Worm (Caenorhabditis elegans) whole organism, L1 larva: ENCODE measurements around the gene cyp-13A11.

ENCODE experiments used
- C16A3.4 ChIP-seq: fragments of 150-350 bp; optimal IDR thresholded peaks from 2 replicates; lab custom pipeline; 2014; ENCODE audit warnings: missing biosample characterization, missing genetic modification characterization
- F16B12.6 ChIP-seq: fragments of 150-350 bp; optimal IDR thresholded peaks from 2 replicates; lab custom pipeline; 2014; ENCODE audit warnings: missing biosample characterization, missing genetic modification characterization
- aha-1 ChIP-seq: fragments of 150-350 bp; optimal IDR thresholded peaks from 2 replicates; lab custom pipeline; 2014; ENCODE audit warnings: missing biosample characterization, missing genetic modification characterization
- blmp-1 ChIP-seq: fragments of 150-350 bp; optimal IDR thresholded peaks from 2 replicates; lab custom pipeline; 2014; ENCODE audit warnings: missing biosample characterization, missing genetic modification characterization
- ceh-90 ChIP-seq: sonication (generic microtip); optimal IDR thresholded peaks from 2 replicates; lab custom pipeline; 2016; ENCODE audit warnings: missing genetic modification characterization, missing compliant biosample characterization
- ces-1 ChIP-seq: fragments of 150-350 bp; optimal IDR thresholded peaks from 2 replicates; lab custom pipeline; 2014; ENCODE audit warnings: missing biosample characterization, missing genetic modification reagents, missing genetic modification characterization
- dpl-1 ChIP-seq, 3 experiments: fragments of 150-350 bp in 2 of 3; sonication (generic microtip) in 1 of 3; optimal IDR thresholded peaks; 2 replicates each; lab custom pipeline; 2014 to 2017; ENCODE audit warnings: missing biosample characterization in 3 of 3, missing genetic modification characterization in 3 of 3, missing genetic modification reagents in 3 of 3
- dsc-1 ChIP-seq: sonication (generic microtip); optimal IDR thresholded peaks from 2 replicates; lab custom pipeline; 2016; ENCODE audit warnings: mild to moderate bottlenecking, missing genetic modification characterization, missing compliant biosample characterization
- efl-1 ChIP-seq, 4 experiments: fragments of 150-350 bp; optimal IDR thresholded peaks in 3 of 4; peaks in 1 of 4; 1 replicate in 1 of 4; 2 replicates in 3 of 4; lab custom pipeline; 2014; ENCODE audit warnings: missing biosample characterization in 2 of 4, missing genetic modification characterization in 2 of 4, missing genetic modification reagents in 2 of 4
- efl-3 ChIP-seq: fragments of 200-800 bp; sonication (Bioruptor generic); optimal IDR thresholded peaks from 2 replicates; lab custom pipeline; 2018; ENCODE audit warnings: mild to moderate bottlenecking, missing genetic modification characterization, missing compliant biosample characterization
- egl-13 ChIP-seq: sonication (generic microtip); optimal IDR thresholded peaks from 2 replicates; lab custom pipeline; 2016; ENCODE audit warnings: missing genotype, missing genetic modification reagents, missing genetic modification characterization, missing compliant biosample characterization
- egl-27 ChIP-seq, 2 experiments: fragments of 150-350 bp in 1 of 2; sonication (generic microtip); optimal IDR thresholded peaks; 3 replicates each; lab custom pipeline; 2017 to 2018; ENCODE audit warnings: missing biosample characterization in 2 of 2, missing genetic modification characterization in 2 of 2, missing genetic modification reagents in 2 of 2
- elt-2 ChIP-seq: sonication (generic microtip); optimal IDR thresholded peaks from 2 replicates; lab custom pipeline; 2016; ENCODE audit warnings: missing genetic modification characterization, mild to moderate bottlenecking, inconsistent platforms, missing compliant biosample characterization, missing genetic modification reagents
- elt-3 ChIP-seq, 6 experiments: fragments of 150-350 bp in 1 of 6; sonication (generic microtip); optimal IDR thresholded peaks; 2 replicates each; lab custom pipeline; 2017 to 2018; ENCODE audit warnings: missing biosample characterization in 6 of 6, missing genetic modification characterization in 6 of 6, inconsistent platforms in 1 of 6
- fkh-10 ChIP-seq: sonication (generic microtip); optimal IDR thresholded peaks from 2 replicates; lab custom pipeline; 2017; ENCODE audit warnings: missing biosample characterization, missing genetic modification reagents, missing genetic modification characterization
- fkh-4 ChIP-seq: sonication (generic microtip); optimal IDR thresholded peaks from 2 replicates; lab custom pipeline; 2016; ENCODE audit warnings: missing compliant biosample characterization, missing genetic modification characterization, borderline replicate concordance
- fkh-8 ChIP-seq: sonication (generic microtip); optimal IDR thresholded peaks from 2 replicates; lab custom pipeline; 2016; ENCODE audit warnings: mild to moderate bottlenecking, missing genetic modification characterization, missing compliant biosample characterization
- grh-1 ChIP-seq: fragments of 200-800 bp; sonication (Bioruptor generic); IDR thresholded peaks from 2 replicates; pipeline ENCODE4 v1.3.6; 2022; ENCODE audit warnings: missing genetic modification reagents, missing genetic modification characterization, missing compliant biosample characterization
- hlh-17 ChIP-seq: fragments of 200-800 bp; sonication (Bioruptor generic); optimal IDR thresholded peaks from 2 replicates; lab custom pipeline; 2018; ENCODE audit warnings: missing genetic modification characterization, mild to moderate bottlenecking, missing compliant biosample characterization, moderate library complexity, borderline replicate concordance
- hlh-4 ChIP-seq: sonication (generic microtip); optimal IDR thresholded peaks from 2 replicates; lab custom pipeline; 2016; ENCODE audit warnings: mild to moderate bottlenecking, missing genetic modification characterization, missing compliant biosample characterization
- hpl-2 ChIP-seq: fragments of 150-350 bp; optimal IDR thresholded peaks from 2 replicates; lab custom pipeline; 2014; ENCODE audit warnings: missing biosample characterization, missing genetic modification reagents, missing genetic modification characterization
- irx-1 ChIP-seq: sonication (generic microtip); optimal IDR thresholded peaks from 2 replicates; lab custom pipeline; 2016; ENCODE audit warnings: missing genetic modification characterization, missing compliant biosample characterization
- isw-1 ChIP-seq: fragments of 200-800 bp; sonication (Bioruptor generic); IDR thresholded peaks from 2 replicates; pipeline ENCODE4 v1.3.6; 2022; ENCODE audit warnings: missing genetic modification characterization, missing compliant biosample characterization
- lin-14 ChIP-seq: fragments of 200-800 bp; sonication (Bioruptor generic); optimal IDR thresholded peaks from 2 replicates; lab custom pipeline; 2018; ENCODE audit warnings: mild to moderate bottlenecking, missing genetic modification characterization, moderate library complexity, missing compliant biosample characterization
- lin-15B ChIP-seq: fragments of 150-350 bp; sonication (generic microtip); optimal IDR thresholded peaks from 3 replicates; lab custom pipeline; 2014; ENCODE audit warnings: missing biosample characterization, missing genetic modification characterization
- lin-35 ChIP-seq, 2 experiments: fragments of 150-350 bp; optimal IDR thresholded peaks; 2 replicates each; lab custom pipeline; 2014; ENCODE audit warnings: missing biosample characterization in 2 of 2, missing genetic modification characterization in 2 of 2, missing genetic modification reagents in 2 of 2
- lir-3 ChIP-seq: sonication (generic microtip); optimal IDR thresholded peaks from 2 replicates; lab custom pipeline; 2016; ENCODE audit warnings: mild to moderate bottlenecking, missing genetic modification characterization, moderate library complexity, missing compliant biosample characterization; ENCODE audit not compliant: poor library complexity
- lsy-2 ChIP-seq, 2 experiments: fragments of 150-350 bp; optimal IDR thresholded peaks; 2 replicates each; lab custom pipeline; 2014; ENCODE audit warnings: missing biosample characterization in 2 of 2, missing genetic modification characterization in 2 of 2
- mab-9 ChIP-seq: fragments of 200-800 bp; sonication (Bioruptor generic); IDR thresholded peaks from 2 replicates; pipeline ENCODE4 v1.3.6; 2022; ENCODE audit warnings: missing genetic modification reagents, missing genetic modification characterization, missing compliant biosample characterization
- mdl-1 ChIP-seq, 2 experiments: fragments of 150-350 bp; optimal IDR thresholded peaks; 2 replicates each; lab custom pipeline; 2014 to 2017; ENCODE audit warnings: missing biosample characterization in 2 of 2, missing genetic modification characterization in 2 of 2, inconsistent platforms in 1 of 2
- mep-1 ChIP-seq: fragments of 150-350 bp; optimal IDR thresholded peaks from 2 replicates; lab custom pipeline; 2014; ENCODE audit warnings: missing biosample characterization, missing genetic modification characterization
- nhr-11 ChIP-seq: fragments of 150-350 bp; optimal IDR thresholded peaks from 2 replicates; lab custom pipeline; 2014; ENCODE audit warnings: missing biosample characterization, missing genetic modification characterization
- nhr-19 ChIP-seq: fragments of 200-800 bp; sonication (Bioruptor generic); conservative IDR thresholded peaks from 2 replicates; pipeline ENCODE4 v1.3.6; 2022; ENCODE audit warnings: missing genetic modification characterization, missing compliant biosample characterization
- nhr-20 ChIP-seq: sonication (generic microtip); optimal IDR thresholded peaks from 2 replicates; lab custom pipeline; 2016; ENCODE audit warnings: mild to moderate bottlenecking, missing genetic modification characterization, missing compliant biosample characterization
- nhr-237 ChIP-seq: fragments of 150-350 bp; optimal IDR thresholded peaks from 2 replicates; lab custom pipeline; 2014; ENCODE audit warnings: missing biosample characterization, missing genetic modification characterization
- nhr-28 ChIP-seq: fragments of 150-350 bp; optimal IDR thresholded peaks from 2 replicates; lab custom pipeline; 2014; ENCODE audit warnings: missing biosample characterization, missing genetic modification characterization
- nhr-76 ChIP-seq: sonication (generic microtip); optimal IDR thresholded peaks from 2 replicates; lab custom pipeline; 2017; ENCODE audit warnings: missing biosample characterization, missing genetic modification characterization
- nhr-85 ChIP-seq: sonication (generic microtip); peaks from one replicate; lab custom pipeline; 2016; ENCODE audit warnings: missing genetic modification characterization, inconsistent platforms, missing compliant biosample characterization
- nhr-90 ChIP-seq: sonication (generic microtip); optimal IDR thresholded peaks from 2 replicates; lab custom pipeline; 2016; ENCODE audit warnings: mild to moderate bottlenecking, missing genetic modification characterization, missing compliant biosample characterization; ENCODE audit not compliant: poor library complexity
- pqm-1 ChIP-seq: sonication (generic microtip); optimal IDR thresholded peaks from 3 replicates; lab custom pipeline; 2017; ENCODE audit warnings: missing biosample characterization, missing genetic modification characterization
- rnt-1 ChIP-seq: sonication (generic microtip); optimal IDR thresholded peaks from 2 replicates; lab custom pipeline; 2016; ENCODE audit warnings: mild to moderate bottlenecking, missing genetic modification characterization, moderate library complexity, missing compliant biosample characterization
- snpc-4 ChIP-seq: fragments of 150-350 bp; optimal IDR thresholded peaks from 2 replicates; lab custom pipeline; 2014; ENCODE audit warnings: missing biosample characterization, missing genetic modification characterization
- sptf-1 ChIP-seq: fragments of 150-350 bp; optimal IDR thresholded peaks from 2 replicates; lab custom pipeline; 2014; ENCODE audit warnings: missing biosample characterization, missing genetic modification characterization
- tbx-2 ChIP-seq: sonication (generic microtip); optimal IDR thresholded peaks from 2 replicates; lab custom pipeline; 2016; ENCODE audit warnings: missing genetic modification characterization, missing compliant biosample characterization
- unc-130 ChIP-seq: fragments of 150-350 bp; optimal IDR thresholded peaks from 2 replicates; lab custom pipeline; 2017; ENCODE audit warnings: missing biosample characterization, missing genetic modification characterization, inconsistent platforms
- unc-98 ChIP-seq: fragments of 200-800 bp; sonication (Bioruptor generic); IDR thresholded peaks from 2 replicates; pipeline ENCODE4 v1.3.6; 2022; ENCODE audit warnings: missing genetic modification characterization, missing compliant biosample characterization
- vab-15 ChIP-seq: sonication (generic microtip); optimal IDR thresholded peaks from 2 replicates; lab custom pipeline; 2017; ENCODE audit warnings: missing genotype, mild to moderate bottlenecking, missing genetic modification characterization, missing compliant biosample characterization
- xbp-1 ChIP-seq: sonication (generic microtip); optimal IDR thresholded peaks from 2 replicates; lab custom pipeline; 2016; ENCODE audit warnings: missing genetic modification characterization, missing compliant biosample characterization
- zag-1 ChIP-seq: fragments of 150-350 bp; optimal IDR thresholded peaks from 2 replicates; lab custom pipeline; 2014; ENCODE audit warnings: missing biosample characterization, missing genetic modification characterization
- ztf-11 ChIP-seq, 2 experiments: sonication (generic microtip); optimal IDR thresholded peaks; 2 replicates each; lab custom pipeline; 2016 to 2017; ENCODE audit warnings: missing genetic modification characterization in 2 of 2, missing biosample characterization in 1 of 2, missing compliant biosample characterization in 1 of 2
- ztf-4 ChIP-seq: fragments of 150-350 bp; optimal IDR thresholded peaks from 2 replicates; lab custom pipeline; 2014; ENCODE audit warnings: missing biosample characterization, missing genetic modification characterization

Gene cyp-13A11

ce11 chrIII:13062414-13062965 is 41.7 kb downstream of the cyp-13A11 start:
- TF ChIP-seq elt-2 (tag; lab: Kevin White, UChicago) (peak; percentile 59), blmp-1 (tag; lab: Kevin White, UChicago) (peak; percentile 71), F16B12.6 (peak; percentile 11), efl-1 (optimal IDR thresholded peaks at IDR 0.05; lab: Kevin White, UChicago) (peak; percentile 78 to 84), efl-1 (GFP tag; optimal IDR thresholded peaks at IDR 0.05 in 1 of 2; lab: Kevin White, UChicago) (peak; percentile 52 to 95), hlh-4 (no peak), nhr-11 (peak; percentile 81), lir-3 (peak; percentile 52), fkh-8 (tag; lab: Kevin White, UChicago) (peak; percentile 91), nhr-85 (tag; lab: Kevin White, UChicago) (peak; percentile 98), sptf-1 (tag; lab: Kevin White, UChicago) (no peak), nhr-76 (tag; lab: Kevin White, UChicago) (peak; percentile 57), lin-35 (GFP tag; optimal IDR thresholded peaks at IDR 0.05; lab: Kevin White, UChicago) (peak; percentile 67 to 85), elt-3 (tag; optimal IDR thresholded peaks at IDR 0.05; lab: Kevin White, UChicago) (peak in 1 of 6 experiments; percentile 20), efl-3 (GFP tag; lab: Kevin White, UChicago) (no peak), ces-1 (GFP tag; lab: Kevin White, UChicago) (peak; percentile 35), mep-1 (tag; lab: Kevin White, UChicago) (peak; percentile 97), lin-14 (GFP tag; lab: Kevin White, UChicago) (peak; percentile 99), ceh-90 (tag; lab: Kevin White, UChicago) (no peak), pqm-1 (tag; lab: Kevin White, UChicago) (no peak), isw-1 (GFP tag; lab: Robert Waterston, UW) (peak; percentile 79), rnt-1 (tag; lab: Kevin White, UChicago) (peak; percentile 83), hlh-17 (GFP tag; lab: Kevin White, UChicago) (no peak), snpc-4 (tag; lab: Kevin White, UChicago) (peak; percentile 47), mdl-1 (tag; optimal IDR thresholded peaks at IDR 0.05; lab: Kevin White, UChicago) (peak in 1 of 2 experiments; percentile 93), egl-27 (tag; optimal IDR thresholded peaks at IDR 0.05; lab: Kevin White, UChicago) (peak; percentile 76 to 90), unc-130 (tag; lab: Kevin White, UChicago) (peak; percentile 82), grh-1 (GFP tag; lab: Robert Waterston, UW) (peak; percentile 48; the same call in 1 of the 2 replicates), dpl-1 (GFP tag; optimal IDR thresholded peaks at IDR 0.05; lab: Kevin White, UChicago) (peak; percentile 57 to 75 (median 60)), egl-13 (tag; lab: Kevin White, UChicago) (peak; percentile 94), ztf-4 (tag; lab: Kevin White, UChicago) (peak; percentile 92), vab-15 (tag; lab: Kevin White, UChicago) (peak; percentile 61), tbx-2 (tag; lab: Kevin White, UChicago) (peak; percentile 94), ztf-11 (tag; optimal IDR thresholded peaks at IDR 0.05; lab: Kevin White, UChicago) (peak in 1 of 2 experiments; percentile 91), xbp-1 (tag; lab: Kevin White, UChicago) (peak; percentile 88), aha-1 (peak; percentile 64), unc-98 (GFP tag; lab: Robert Waterston, UW) (no peak), zag-1 (peak; percentile 82), lin-15B (tag; lab: Kevin White, UChicago) (no peak), hpl-2 (GFP tag; lab: Kevin White, UChicago) (peak; percentile 48), fkh-4 (peak; percentile 37), nhr-237 (tag; lab: Kevin White, UChicago) (peak; percentile 82), nhr-20 (tag; lab: Kevin White, UChicago) (peak; percentile 96), fkh-10 (peak; percentile 97), dsc-1 (tag; lab: Kevin White, UChicago) (peak; percentile 93), mab-9 (GFP tag; lab: Robert Waterston, UW) (peak; percentile 84; the same call in 1 of the 2 replicates), nhr-28 (peak; percentile 10), irx-1 (peak; percentile 80), nhr-19 (GFP tag; lab: Robert Waterston, UW) (peak; percentile 87), lsy-2 (tag; optimal IDR thresholded peaks at IDR 0.05; lab: Kevin White, UChicago) (peak; percentile 90 to 92), nhr-90 (tag; lab: Kevin White, UChicago) (peak; percentile 90), C16A3.4 (tag; lab: Kevin White, UChicago) (peak; percentile 92)
